Fruit fly (Drosophila melanogaster) whole organism, embryonic: Measurements from ENCODE around the gene CG18480.

Experiments used
- Atf6 ChIP-seq: fragments of 200-800 bp; sonication (Bioruptor generic); IDR thresholded peaks from 2 replicates; pipeline ENCODE4 v1.3.6; 2022; ENCODE audit warnings: missing biosample characterization, missing genetic modification characterization
- CG10654 ChIP-seq: fragments of 200-800 bp; sonication (Bioruptor generic); optimal IDR thresholded peaks from 2 replicates; lab custom pipeline; 2016; ENCODE audit warnings: missing biosample characterization, missing genetic modification characterization
- CG10959 ChIP-seq: fragments of 200-800 bp; sonication (Bioruptor generic); IDR thresholded peaks from 2 replicates; pipeline ENCODE4 v1.3.6; 2022; ENCODE audit warnings: missing biosample characterization, missing genetic modification characterization
- CG11456 ChIP-seq: fragments of 200-800 bp; sonication (Bioruptor generic); IDR thresholded peaks from 3 replicates; pipeline ENCODE4 v1.3.6; 2022; ENCODE audit warnings: missing biosample characterization, missing genetic modification characterization
- CG12071 ChIP-seq: fragments of 200-800 bp; sonication (Bioruptor generic); optimal IDR thresholded peaks from 3 replicates; lab custom pipeline; 2018; ENCODE audit warnings: missing biosample characterization, mild to moderate bottlenecking, missing genetic modification characterization
- CG1529 ChIP-seq: fragments of 200-800 bp; sonication (Bioruptor generic); optimal IDR thresholded peaks from 3 replicates; lab custom pipeline; 2018; ENCODE audit warnings: missing biosample characterization, missing genetic modification characterization
- CG2120 ChIP-seq: fragments of 200-800 bp; sonication (Bioruptor generic); optimal IDR thresholded peaks from 3 replicates; lab custom pipeline; 2016; ENCODE audit warnings: missing biosample characterization, missing genetic modification characterization
- CG2199 ChIP-seq: fragments of 200-800 bp; sonication (Bioruptor generic); IDR thresholded peaks from 3 replicates; pipeline ENCODE4 v1.3.6; 2022; ENCODE audit warnings: missing biosample characterization, missing genetic modification characterization
- CG3407 ChIP-seq: fragments of 200-800 bp; sonication (Bioruptor generic); optimal IDR thresholded peaks from 2 replicates; lab custom pipeline; 2018; ENCODE audit warnings: missing biosample characterization, mild to moderate bottlenecking, missing genetic modification characterization
- CG3995 ChIP-seq: fragments of 200-800 bp; sonication (Bioruptor generic); optimal IDR thresholded peaks from 3 replicates; lab custom pipeline; 2016; ENCODE audit warnings: missing biosample characterization, missing genetic modification characterization
- CG5245 ChIP-seq: fragments of 200-800 bp; sonication (Bioruptor generic); optimal IDR thresholded peaks from 3 replicates; lab custom pipeline; 2016; ENCODE audit warnings: missing biosample characterization, missing genetic modification characterization
- CG7928 ChIP-seq: fragments of 200-800 bp; sonication (Bioruptor generic); optimal IDR thresholded peaks from 2 replicates; lab custom pipeline; 2017; ENCODE audit warnings: missing biosample characterization, mild to moderate bottlenecking, missing genetic modification characterization
- CG8944 ChIP-seq: fragments of 200-800 bp; sonication (Bioruptor generic); optimal IDR thresholded peaks from 3 replicates; lab custom pipeline; 2016; ENCODE audit warnings: missing biosample characterization, missing genetic modification characterization
- CG9817 ChIP-seq: fragments of 200-800 bp; sonication (Bioruptor generic); optimal IDR thresholded peaks from 2 replicates; lab custom pipeline; 2018; ENCODE audit warnings: missing biosample characterization, mild to moderate bottlenecking, missing genetic modification characterization, moderate library complexity
- CG9932 ChIP-seq: fragments of 200-800 bp; sonication (Bioruptor generic); IDR thresholded peaks from 2 replicates; pipeline ENCODE4 v1.3.6; 2022; ENCODE audit warnings: missing biosample characterization, missing genetic modification characterization
- CTCF ChIP-seq: fragments of 200-800 bp; sonication (Bioruptor generic); optimal IDR thresholded peaks from 2 replicates; lab custom pipeline; 2017; ENCODE audit warnings: missing biosample characterization, mild to moderate bottlenecking, missing genetic modification characterization, moderate library complexity
- Chrac-16 ChIP-seq: fragments of 200-800 bp; sonication (Bioruptor generic); optimal IDR thresholded peaks from 3 replicates; lab custom pipeline; 2016; ENCODE audit warnings: missing biosample characterization, missing genetic modification characterization
- CrebB ChIP-seq: fragments of 200-800 bp; sonication (Bioruptor generic); optimal IDR thresholded peaks from 3 replicates; lab custom pipeline; 2018; ENCODE audit warnings: missing biosample characterization, mild to moderate bottlenecking, missing genetic modification characterization
- D19A ChIP-seq: fragments of 200-800 bp; optimal IDR thresholded peaks from 3 replicates; lab custom pipeline; 2019; ENCODE audit warnings: missing biosample characterization, mild to moderate bottlenecking, missing genetic modification characterization, moderate library complexity
- E2f2 ChIP-seq: fragments of 200-800 bp; sonication (Bioruptor generic); IDR thresholded peaks from 2 replicates; pipeline ENCODE4 v1.3.6; 2022; ENCODE audit warnings: missing biosample characterization, missing genetic modification characterization
- Ets65A ChIP-seq: fragments of 200-800 bp; sonication (Bioruptor generic); peaks from one replicate; lab custom pipeline; 2016; ENCODE audit warnings: missing biosample characterization, missing genetic modification characterization
- Hand ChIP-seq: fragments of 200-800 bp; sonication (Bioruptor generic); optimal IDR thresholded peaks from 2 replicates; lab custom pipeline; 2017; ENCODE audit warnings: mild to moderate bottlenecking, missing biosample characterization, missing genetic modification reagents, missing genetic modification characterization
- NK7.1 ChIP-seq: fragments of 200-800 bp; sonication (Bioruptor generic); optimal IDR thresholded peaks from 3 replicates; lab custom pipeline; 2016; ENCODE audit warnings: missing biosample characterization, missing genetic modification characterization
- Neu2 ChIP-seq: fragments of 200-800 bp; sonication (Bioruptor generic); optimal IDR thresholded peaks from 3 replicates; lab custom pipeline; 2016; ENCODE audit warnings: missing biosample characterization, missing genetic modification characterization, borderline replicate concordance
- Nf-YC ChIP-seq: fragments of 200-800 bp; optimal IDR thresholded peaks from 3 replicates; lab custom pipeline; 2019; ENCODE audit warnings: missing biosample characterization, mild to moderate bottlenecking, missing genetic modification characterization, moderate library complexity
- Taf1 ChIP-seq: fragments of 200-800 bp; sonication (Bioruptor generic); IDR thresholded peaks from 2 replicates; pipeline ENCODE4 v1.3.6; 2022; ENCODE audit warnings: missing biosample characterization, missing genetic modification characterization
- Usf ChIP-seq: fragments of 200-800 bp; sonication (Bioruptor generic); optimal IDR thresholded peaks from 2 replicates; lab custom pipeline; 2017; ENCODE audit warnings: missing genotype, missing biosample characterization, missing genetic modification characterization
- ato ChIP-seq: fragments of 200-800 bp; sonication (Bioruptor generic); IDR thresholded peaks from 2 replicates; pipeline ENCODE4 v1.3.6; 2022; ENCODE audit warnings: missing biosample characterization, missing genetic modification characterization; ENCODE audit not compliant: partially characterized antibody
- chinmo ChIP-seq: fragments of 200-800 bp; sonication (Bioruptor generic); IDR thresholded peaks from 4 replicates; pipeline ENCODE4 v1.3.6; 2022; ENCODE audit warnings: missing biosample characterization, missing genetic modification characterization; ENCODE audit not compliant: partially characterized antibody
- dmrt99B ChIP-seq: fragments of 200-800 bp; sonication (Bioruptor generic); optimal IDR thresholded peaks from 2 replicates; lab custom pipeline; 2018; ENCODE audit warnings: missing biosample characterization, mild to moderate bottlenecking, missing genetic modification characterization, moderate library complexity
- en ChIP-seq: fragments of 200-800 bp; sonication (Bioruptor generic); optimal IDR thresholded peaks from 2 replicates; lab custom pipeline; 2016; ENCODE audit warnings: missing biosample characterization, missing genetic modification characterization
- exex ChIP-seq: fragments of 200-800 bp; sonication (Bioruptor generic); optimal IDR thresholded peaks from 4 replicates; lab custom pipeline; 2018; ENCODE audit warnings: missing biosample characterization, mild to moderate bottlenecking, missing genetic modification characterization, moderate library complexity
- inv ChIP-seq: fragments of 200-800 bp; sonication (Bioruptor generic); IDR thresholded peaks from 2 replicates; pipeline ENCODE4 v1.3.6; 2022; ENCODE audit warnings: missing biosample characterization, missing genetic modification characterization; ENCODE audit not compliant: partially characterized antibody
- lab ChIP-seq: fragments of 200-800 bp; sonication (Bioruptor generic); optimal IDR thresholded peaks from 3 replicates; lab custom pipeline; 2017; ENCODE audit warnings: missing biosample characterization, missing genetic modification characterization, mild to moderate bottlenecking, moderate library complexity, missing genetic modification reagents
- mam ChIP-seq: fragments of 200-800 bp; sonication (Bioruptor generic); optimal IDR thresholded peaks from 3 replicates; lab custom pipeline; 2016; ENCODE audit warnings: missing biosample characterization, missing genetic modification characterization
- rib ChIP-seq: fragments of 200-800 bp; sonication (Bioruptor generic); IDR thresholded peaks from 2 replicates; pipeline ENCODE4 v1.3.6; 2022; ENCODE audit warnings: missing biosample characterization, missing genetic modification characterization
- sens ChIP-seq: fragments of 200-800 bp; sonication (Bioruptor generic); peaks from one replicate; lab custom pipeline; 2016; ENCODE audit warnings: missing biosample characterization, missing genetic modification characterization
- stwl ChIP-seq: fragments of 200-800 bp; sonication (Bioruptor generic); optimal IDR thresholded peaks from 3 replicates; lab custom pipeline; 2018; ENCODE audit warnings: missing biosample characterization, mild to moderate bottlenecking, missing genetic modification characterization, moderate library complexity

Gene CG18480

DNA sequence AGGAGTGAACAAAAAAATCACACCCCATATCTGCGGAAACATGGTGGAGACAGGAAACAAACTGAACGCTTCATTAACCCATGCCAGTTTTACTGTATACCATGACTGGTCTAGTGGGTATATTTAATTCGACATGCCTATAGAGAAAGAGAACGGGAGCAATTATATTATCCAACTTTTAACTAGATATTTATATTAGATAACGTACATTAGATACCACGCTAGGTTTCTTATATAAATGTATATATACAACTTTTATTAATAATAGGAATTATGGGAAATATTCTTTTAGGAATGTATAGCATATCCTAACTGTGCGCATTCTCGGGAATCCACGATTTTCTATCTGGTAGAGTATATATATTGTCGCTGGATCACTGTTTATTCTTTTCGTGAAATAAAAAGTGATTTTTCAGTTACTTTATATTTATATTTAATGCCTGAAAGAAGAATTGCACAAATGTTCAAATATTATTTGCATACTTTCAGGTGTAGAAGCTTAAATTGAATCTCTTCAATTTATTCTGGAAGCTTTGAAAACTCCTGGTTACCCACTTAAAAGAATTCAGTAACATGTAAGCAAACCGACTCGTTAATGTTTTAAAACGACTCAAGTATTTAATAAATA lies 16.4 kb upstream of the CG18480 start, which contains the start of gene Semp1:
Gene Semp1, minus strand, starts transcription at position 51 of the 628 bp plus-strand sequence.
- TF ChIP-seq CG3995 (peak; percentile 95), E2f2 (GFP tag; lab: Robert Waterston, UW) (no peak), inv (GFP tag; lab: Robert Waterston, UW) (no peak), Atf6 (no peak), ato (GFP tag; lab: Robert Waterston, UW) (no peak), stwl (tag; lab: Kevin White, UChicago) (peak; percentile 5), CG9932 (GFP tag; lab: Robert Waterston, UW) (no peak), CG3407 (GFP tag; lab: Kevin White, UChicago) (no peak), NK7.1 (GFP tag; lab: Kevin White, UChicago) (no peak), lab (GFP tag; lab: Kevin White, UChicago) (no peak), Hand (no peak), CG12071 (no peak), Usf (GFP tag; lab: Kevin White, UChicago) (no peak), CG2199 (GFP tag; lab: Robert Waterston, UW) (no peak), rib (GFP tag; lab: Robert Waterston, UW) (no peak)

- TF ChIP-seq CG9817 (no peak), exex (tag; lab: Kevin White, UChicago) (peak; percentile 47)
Observed at dm6 chr2L:15614728-15615127, 15.1 kb upstream of the CG18480 start, which contains the start of gene CG15254. TSS of gene CG15254 (minus strand) at chr2L:15614828.

DNA sequence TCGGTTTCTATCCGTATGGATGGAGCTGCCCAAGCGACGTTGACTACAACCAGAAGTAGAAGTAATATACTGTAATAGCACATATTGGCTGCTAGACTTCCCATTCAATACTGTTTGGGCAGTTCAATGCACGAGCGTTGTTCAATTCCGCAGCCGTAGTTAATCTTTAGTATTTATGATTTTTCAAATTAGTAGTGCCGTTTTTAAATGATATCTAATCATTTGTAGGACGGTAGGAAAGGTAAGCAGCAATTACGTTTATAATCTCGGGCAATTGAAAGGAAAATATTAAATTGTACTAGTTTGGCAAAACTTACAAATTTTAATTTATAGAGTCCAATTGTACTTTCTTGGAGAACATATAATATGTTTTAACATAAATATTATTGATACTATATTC lies 13.6 kb upstream of the CG18480 start, which contains the start of gene CG15253:
Gene CG15253, minus strand, starts transcription at position 101 of the 400 bp plus-strand sequence.
- TF ChIP-seq CrebB (tag; lab: Kevin White, UChicago): no peak
- peak; percentile 65 for TF ChIP-seq exex (tag; lab: Kevin White, UChicago)

- TF ChIP-seq mam (no peak), CG7928 (GFP tag; lab: Kevin White, UChicago) (no peak)
Observed at dm6 chr2L:15616697-15617096, 13.1 kb upstream of the CG18480 start, which contains the start of gene CG11865. TSS of gene CG11865 (plus strand) at chr2L:15616997.

dm6 chr2L:15623458-15623857 lies 6.3 kb upstream of the CG18480 start, which contains the start of gene Or35a:
TSS of gene Or35a (minus strand) at chr2L:15623558.
- TF ChIP-seq Ets65A (GFP tag; lab: Kevin White, UChicago) (peak; percentile 44), CG2120 (GFP tag; lab: Kevin White, UChicago) (no peak)

DNA sequence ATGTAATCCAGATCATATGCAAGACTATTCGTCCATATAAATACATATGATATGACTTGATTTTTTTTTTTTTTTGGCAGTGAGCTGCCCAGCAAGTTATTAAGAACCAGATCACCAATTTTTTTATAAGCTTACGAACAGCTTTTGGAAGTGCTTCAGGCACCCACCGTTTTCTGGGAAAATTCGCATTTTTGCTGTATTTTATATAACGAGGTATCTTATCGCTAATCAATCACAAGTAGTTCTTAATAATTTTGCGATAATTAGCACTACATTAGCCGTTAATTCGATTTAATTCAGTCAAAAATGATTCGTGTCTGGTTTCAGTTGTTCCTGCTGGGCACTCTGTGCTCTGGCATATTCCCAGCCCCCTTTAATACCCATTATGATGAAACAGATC lies 1.4 kb upstream of the CG18480 start, which contains the start of gene CG7631:
Gene CG7631, plus strand, starts transcription at position 301 of the 400 bp plus-strand sequence.
- TF ChIP-seq Ets65A (GFP tag; lab: Kevin White, UChicago) (peak; percentile 20), Neu2 (GFP tag; lab: Kevin White, UChicago) (no peak)

DNA sequence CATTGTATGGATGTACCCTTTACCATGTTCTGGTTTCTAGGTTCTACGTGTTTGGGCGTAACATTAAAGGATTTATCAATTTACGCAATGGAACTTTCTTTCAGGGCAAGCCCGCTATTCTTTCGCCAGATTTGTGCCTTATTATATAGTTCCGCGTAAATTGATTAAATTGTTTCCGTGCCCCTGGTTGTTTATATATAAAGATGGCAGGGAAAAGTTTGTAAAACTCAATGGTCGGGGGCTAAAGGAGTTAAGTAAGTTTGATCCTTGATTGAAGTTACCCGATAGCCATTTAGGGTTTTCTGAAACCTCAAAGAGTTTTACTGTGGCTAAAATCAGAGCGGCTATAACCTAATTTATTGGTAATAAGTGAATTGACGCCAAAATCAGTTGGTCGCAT lies 11.9 kb downstream of the CG18480 start:
- TF ChIP-seq Ets65A (GFP tag; lab: Kevin White, UChicago) (peak; percentile 91), CG11456 (GFP tag; lab: Robert Waterston, UW) (no peak)

dm6 chr2L:15643791-15644190 lies 14.0 kb downstream of the CG18480 start:
- TF ChIP-seq Nf-YC (tag; lab: Kevin White, UChicago) (no peak), Chrac-16 (GFP tag; lab: Kevin White, UChicago) (peak; percentile 21), CG5245 (GFP tag; lab: Kevin White, UChicago) (peak; percentile 20), CTCF (GFP tag; lab: Kevin White, UChicago) (peak; percentile 97), CG10959 (GFP tag; lab: Robert Waterston, UW) (0 out of 2 replicates have a peak, but pooled peaks have one; percentile 13), D19A (tag; lab: Kevin White, UChicago) (no peak), sens (peak; percentile 64), dmrt99B (tag; lab: Kevin White, UChicago) (no peak), chinmo (GFP tag; lab: Robert Waterston, UW) (0 out of 4 replicates have a peak, but pooled peaks have one; percentile 45), CG8944 (GFP tag; lab: Kevin White, UChicago) (peak; percentile 24), Taf1 (0 out of 2 replicates have a peak, but pooled peaks have one; percentile 13), CG1529 (GFP tag; lab: Kevin White, UChicago) (no peak), CG10654 (peak; percentile 10), en (GFP tag; lab: Kevin White, UChicago) (peak; percentile 23)
